Fruit fly (Drosophila melanogaster) whole organism, embryonic: Measurements from ENCODE around the gene Cpr78Ca.
A peak's percentile ranks its signal among the peaks of the same experiment; 100 is the strongest.

ENCODE experiments used
- Aef1 ChIP-seq: fragments of 200-800 bp; sonication (Bioruptor generic); IDR thresholded peaks from 3 replicates; pipeline ENCODE4 v1.3.6; 2022; ENCODE audit warnings: missing biosample characterization, missing genetic modification characterization
- Awh ChIP-seq: fragments of 200-800 bp; sonication (Bioruptor generic); IDR thresholded peaks from 2 replicates; pipeline ENCODE4, ENCODE4 v1.3.6; 2022; ENCODE audit warnings: missing biosample characterization, missing genetic modification characterization
- BEAF-32 ChIP-seq: fragments of 200-800 bp; sonication (Bioruptor generic); optimal IDR thresholded peaks from 3 replicates; lab custom pipeline; 2017; ENCODE audit warnings: missing biosample characterization, missing genetic modification characterization, mild to moderate bottlenecking, moderate library complexity, missing genetic modification reagents
- CG1024 ChIP-seq: fragments of 200-800 bp; sonication (Bioruptor generic); IDR thresholded peaks from 2 replicates; pipeline ENCODE4 v1.3.6; 2022; ENCODE audit warnings: missing biosample characterization, missing genetic modification characterization
- CG10431 ChIP-seq: fragments of 200-800 bp; sonication (Bioruptor generic); optimal IDR thresholded peaks from 3 replicates; lab custom pipeline; 2018; ENCODE audit warnings: missing biosample characterization, mild to moderate bottlenecking, missing genetic modification characterization
- CG12391 ChIP-seq: fragments of 200-800 bp; sonication (Bioruptor generic); optimal IDR thresholded peaks from 3 replicates; lab custom pipeline; 2018; ENCODE audit warnings: missing biosample characterization, mild to moderate bottlenecking, missing genetic modification characterization, moderate library complexity
- CG12942 ChIP-seq: fragments of 200-800 bp; sonication (Bioruptor generic); optimal IDR thresholded peaks from 3 replicates; lab custom pipeline; 2016; ENCODE audit warnings: missing biosample characterization, missing genetic modification characterization
- CG14710 ChIP-seq: fragments of 200-800 bp; sonication (Bioruptor generic); optimal IDR thresholded peaks from 3 replicates; lab custom pipeline; 2019; ENCODE audit warnings: missing biosample characterization, mild to moderate bottlenecking, missing genetic modification characterization, moderate library complexity
- CG1602 ChIP-seq: fragments of 200-800 bp; sonication (Bioruptor generic); optimal IDR thresholded peaks from 3 replicates; lab custom pipeline; 2016; ENCODE audit warnings: missing biosample characterization, missing genetic modification characterization
- CG16779 ChIP-seq: fragments of 200-800 bp; sonication (Bioruptor generic); IDR thresholded peaks from 2 replicates; pipeline ENCODE4 v1.3.6; 2022; ENCODE audit warnings: missing biosample characterization, missing genetic modification characterization
- CG16815 ChIP-seq: fragments of 200-800 bp; sonication (Bioruptor generic); optimal IDR thresholded peaks from 3 replicates; lab custom pipeline; 2017; ENCODE audit warnings: missing biosample characterization, mild to moderate bottlenecking, missing genetic modification characterization
- CG17186 ChIP-seq: fragments of 200-800 bp; sonication (Bioruptor generic); optimal IDR thresholded peaks from 3 replicates; lab custom pipeline; 2017; ENCODE audit warnings: missing biosample characterization, missing genetic modification reagents, missing genetic modification characterization
- CG17359 ChIP-seq: fragments of 200-800 bp; sonication (Bioruptor generic); optimal IDR thresholded peaks from 3 replicates; lab custom pipeline; 2018; ENCODE audit warnings: missing biosample characterization, mild to moderate bottlenecking, missing genetic modification characterization, moderate library complexity
- CG17385 ChIP-seq: fragments of 200-800 bp; sonication (Bioruptor generic); optimal IDR thresholded peaks from 3 replicates; lab custom pipeline; 2018; ENCODE audit warnings: missing biosample characterization, mild to moderate bottlenecking, missing genetic modification characterization
- CG17612 ChIP-seq: fragments of 200-800 bp; sonication (Bioruptor generic); IDR thresholded peaks from 2 replicates; pipeline ENCODE4 v1.3.6; 2022; ENCODE audit warnings: missing biosample characterization, missing genetic modification characterization
- CG18262 ChIP-seq: fragments of 200-800 bp; optimal IDR thresholded peaks from 3 replicates; lab custom pipeline; 2019; ENCODE audit warnings: missing biosample characterization, mild to moderate bottlenecking, missing genetic modification characterization, moderate library complexity
- CG18599 ChIP-seq: fragments of 200-800 bp; sonication (Bioruptor generic); optimal IDR thresholded peaks from 3 replicates; lab custom pipeline; 2017; ENCODE audit warnings: missing biosample characterization, missing genetic modification characterization, mild to moderate bottlenecking, moderate library complexity, missing genetic modification reagents
- CG18764 ChIP-seq: fragments of 200-800 bp; sonication (Bioruptor generic); optimal IDR thresholded peaks from 3 replicates; lab custom pipeline; 2016; ENCODE audit warnings: missing biosample characterization, missing genetic modification characterization
- CG31365 ChIP-seq: fragments of 200-800 bp; sonication (Bioruptor generic); optimal IDR thresholded peaks from 2 replicates; lab custom pipeline; 2018; ENCODE audit warnings: missing biosample characterization, mild to moderate bottlenecking, missing genetic modification characterization
- CG4360 ChIP-seq: fragments of 200-800 bp; sonication (Bioruptor generic); IDR thresholded peaks from 2 replicates; pipeline ENCODE4 v1.3.6; 2022; ENCODE audit warnings: missing biosample characterization, missing genetic modification characterization
- CG4854 ChIP-seq: fragments of 200-800 bp; sonication (Bioruptor generic); optimal IDR thresholded peaks from 2 replicates; lab custom pipeline; 2016; ENCODE audit warnings: missing biosample characterization, missing genetic modification characterization, inconsistent platforms
- CG6854 ChIP-seq: fragments of 200-800 bp; sonication (Bioruptor generic); optimal IDR thresholded peaks from 3 replicates; lab custom pipeline; 2017; ENCODE audit warnings: missing biosample characterization, mild to moderate bottlenecking, missing genetic modification characterization
- CG7372 ChIP-seq: fragments of 200-800 bp; sonication (Bioruptor generic); IDR thresholded peaks from 2 replicates; pipeline ENCODE4 v1.3.6; 2022; ENCODE audit warnings: missing biosample characterization, missing genetic modification characterization
- CG9215 ChIP-seq: fragments of 200-800 bp; sonication (Bioruptor generic); IDR thresholded peaks from 2 replicates; pipeline ENCODE4 v1.3.6; 2022; ENCODE audit warnings: missing biosample characterization, missing genetic modification characterization
- D ChIP-seq, 2 experiments: fragments of 200-800 bp in 1 of 2; fragments of >200 bp in 1 of 2; sonication (Bioruptor generic) in 1 of 2; optimal IDR thresholded peaks; 2 replicates in 1 of 2; 3 replicates in 1 of 2; lab custom pipeline; 2017; ENCODE audit warnings: mild to moderate bottlenecking in 1 of 2, missing biosample characterization in 1 of 2, missing genetic modification characterization in 1 of 2, missing genetic modification reagents in 1 of 2
- Dek ChIP-seq: fragments of 200-800 bp; sonication (Bioruptor generic); optimal IDR thresholded peaks from 3 replicates; lab custom pipeline; 2019; ENCODE audit warnings: missing biosample characterization, mild to moderate bottlenecking, missing genetic modification characterization, moderate library complexity
- Elba2 ChIP-seq: fragments of 200-800 bp; sonication (Bioruptor generic); optimal IDR thresholded peaks from 3 replicates; lab custom pipeline; 2016; ENCODE audit warnings: missing biosample characterization, missing genetic modification characterization
- HLH4C ChIP-seq: fragments of 200-800 bp; sonication (Bioruptor generic); IDR thresholded peaks from 3 replicates; pipeline ENCODE4 v1.3.6; 2022; ENCODE audit warnings: missing biosample characterization, missing genetic modification characterization; ENCODE audit not compliant: partially characterized antibody
- Hmr ChIP-seq: fragments of 200-800 bp; sonication (Bioruptor generic); optimal IDR thresholded peaks from 3 replicates; lab custom pipeline; 2017; ENCODE audit warnings: mild to moderate bottlenecking, missing biosample characterization, missing genetic modification reagents, missing genetic modification characterization
- Lim3 ChIP-seq: fragments of 200-800 bp; sonication (Bioruptor generic); IDR thresholded peaks from 2 replicates; pipeline ENCODE4 v1.3.6; 2022; ENCODE audit warnings: missing biosample characterization, missing genetic modification characterization
- Nf-YC ChIP-seq: fragments of 200-800 bp; optimal IDR thresholded peaks from 3 replicates; lab custom pipeline; 2019; ENCODE audit warnings: missing biosample characterization, mild to moderate bottlenecking, missing genetic modification characterization, moderate library complexity
- Vsx1 ChIP-seq: fragments of 200-800 bp; sonication (Bioruptor generic); optimal IDR thresholded peaks from 2 replicates; lab custom pipeline; 2017; ENCODE audit warnings: missing biosample characterization, mild to moderate bottlenecking, missing genetic modification characterization, missing genetic modification reagents
- bab2 ChIP-seq: fragments of 200-800 bp; sonication (Bioruptor generic); optimal IDR thresholded peaks from 2 replicates; lab custom pipeline; 2016; ENCODE audit warnings: missing biosample characterization, missing genetic modification characterization
- btn ChIP-seq: fragments of 200-800 bp; sonication (Bioruptor generic); optimal IDR thresholded peaks from 2 replicates; lab custom pipeline; 2016; ENCODE audit warnings: missing biosample characterization, missing genetic modification characterization
- cas ChIP-seq: fragments of 200-800 bp; sonication (Bioruptor generic); IDR thresholded peaks from 2 replicates; pipeline ENCODE4 v1.3.6; 2022; ENCODE audit warnings: missing biosample characterization, missing genetic modification characterization
- crp ChIP-seq, 2 experiments: fragments of 200-800 bp; sonication (Bioruptor generic); optimal IDR thresholded peaks; 2 replicates in 1 of 2; 3 replicates in 1 of 2; lab custom pipeline; 2017; ENCODE audit warnings: missing biosample characterization in 2 of 2, missing genetic modification characterization in 2 of 2, mild to moderate bottlenecking in 1 of 2, moderate library complexity in 1 of 2
- cwo ChIP-seq: fragments of 200-800 bp; sonication (Bioruptor generic); optimal IDR thresholded peaks from 3 replicates; lab custom pipeline; 2017; ENCODE audit warnings: missing biosample characterization, missing genetic modification characterization, mild to moderate bottlenecking, moderate library complexity, missing genetic modification reagents
- da ChIP-seq: fragments of 200-800 bp; sonication (Bioruptor generic); optimal IDR thresholded peaks from 2 replicates; lab custom pipeline; 2016; ENCODE audit warnings: missing biosample characterization, missing genetic modification characterization
- jigr1 ChIP-seq: fragments of 200-800 bp; sonication (Bioruptor generic); IDR thresholded peaks from 3 replicates; pipeline ENCODE4 v1.3.6; 2022; ENCODE audit warnings: missing biosample characterization, missing genetic modification characterization
- ken ChIP-seq: fragments of 200-800 bp; sonication (Bioruptor generic); IDR thresholded peaks from 3 replicates; pipeline ENCODE4 v1.3.6; 2022; ENCODE audit warnings: missing biosample characterization, missing genetic modification characterization
- shn ChIP-seq: fragments of 200-800 bp; sonication (Bioruptor generic); optimal IDR thresholded peaks from 3 replicates; lab custom pipeline; 2016; ENCODE audit warnings: missing biosample characterization, missing genetic modification characterization
- sim ChIP-seq: fragments of 200-800 bp; sonication (Bioruptor generic); IDR thresholded peaks from 2 replicates; pipeline ENCODE4 v1.3.6; 2022; ENCODE audit warnings: missing biosample characterization, missing genetic modification characterization
- stwl ChIP-seq: fragments of 200-800 bp; sonication (Bioruptor generic); optimal IDR thresholded peaks from 3 replicates; lab custom pipeline; 2018; ENCODE audit warnings: missing biosample characterization, mild to moderate bottlenecking, missing genetic modification characterization, moderate library complexity
- trem ChIP-seq: fragments of 200-800 bp; optimal IDR thresholded peaks from 3 replicates; lab custom pipeline; 2019; ENCODE audit warnings: missing biosample characterization, mild to moderate bottlenecking, missing genetic modification characterization, moderate library complexity
- unpg ChIP-seq: fragments of 200-800 bp; sonication (Bioruptor generic); optimal IDR thresholded peaks from 3 replicates; lab custom pipeline; 2018; ENCODE audit warnings: missing biosample characterization, mild to moderate bottlenecking, missing genetic modification characterization, moderate library complexity
- vfl ChIP-seq: fragments of 200-800 bp; sonication (Bioruptor generic); optimal IDR thresholded peaks from 2 replicates; lab custom pipeline; 2016; ENCODE audit warnings: missing biosample characterization, missing genetic modification characterization
- zf30C ChIP-seq: fragments of 200-800 bp; sonication (Bioruptor generic); optimal IDR thresholded peaks from 3 replicates; lab custom pipeline; 2018; ENCODE audit warnings: missing biosample characterization, mild to moderate bottlenecking, missing genetic modification characterization
- zfh2 ChIP-seq: fragments of 200-800 bp; sonication (Bioruptor generic); optimal IDR thresholded peaks from 2 replicates; lab custom pipeline; 2016; ENCODE audit warnings: missing biosample characterization, missing genetic modification characterization

The Cpr78Ca gene

DNA sequence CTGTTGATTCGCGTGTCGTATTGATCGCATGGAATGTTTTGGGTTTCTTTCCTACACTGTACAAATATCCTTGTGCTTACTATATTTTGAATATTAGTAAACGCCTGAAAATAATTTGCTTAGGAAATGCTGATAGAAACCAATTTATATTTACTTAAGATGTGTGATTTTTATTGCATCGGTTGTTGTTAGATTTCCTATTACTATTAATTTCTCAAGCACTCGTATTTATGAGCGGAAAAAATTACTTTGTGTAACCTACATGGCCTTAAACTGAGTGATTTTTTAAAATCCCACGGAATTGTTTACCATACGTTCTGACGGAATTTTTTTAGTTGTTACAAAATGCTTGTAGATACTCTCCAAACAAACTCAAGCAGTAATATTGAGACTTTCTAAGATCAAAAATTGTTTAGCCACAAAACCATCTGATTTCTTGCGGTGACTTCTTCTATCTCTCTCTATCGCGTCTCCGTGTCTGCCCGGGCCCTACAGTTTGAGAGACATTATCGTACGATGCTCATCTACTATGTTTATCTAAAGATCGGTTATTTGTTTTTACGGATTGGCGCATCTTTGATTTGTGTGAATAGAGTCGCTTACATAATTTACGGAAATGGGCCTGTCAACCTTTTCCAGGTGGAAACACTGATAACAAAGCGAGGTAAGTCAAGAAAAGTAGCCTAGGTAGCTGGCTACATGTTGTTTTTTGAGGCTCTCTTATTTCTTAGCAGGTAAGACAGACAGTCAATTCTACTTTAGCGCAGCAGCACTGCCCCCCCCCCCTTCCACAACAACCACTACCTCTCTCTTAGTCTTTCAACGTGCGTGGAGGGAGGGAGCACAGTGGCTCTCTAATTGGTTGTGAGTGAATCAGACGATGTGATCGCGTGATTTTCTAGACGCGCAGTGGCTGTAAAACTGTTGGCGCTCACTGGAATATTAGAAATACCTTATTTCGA is 16.0 kb downstream of the Cpr78Ca start (continued):
- TF ChIP-seq unpg (GFP tag; lab: Kevin White, UChicago) (peak; percentile 55), ken (GFP tag; lab: Robert Waterston, UW) (no peak), CG16779 (GFP tag; lab: Robert Waterston, UW) (no peak), CG12942 (GFP tag; lab: Kevin White, UChicago) (peak; percentile 11), CG17385 (GFP tag; lab: Kevin White, UChicago) (peak; percentile 63), cas (no peak), CG6854 (GFP tag; lab: Kevin White, UChicago) (no peak), CG17612 (GFP tag; lab: Robert Waterston, UW) (no peak), Dek (tag; lab: Kevin White, UChicago) (peak; percentile 11), cwo (peak; percentile 97), crp (GFP tag; optimal IDR thresholded peaks at IDR 0.05; lab: Kevin White, UChicago) (peak in 1 of 2 experiments; percentile 36), Elba2 (GFP tag; lab: Kevin White, UChicago) (no peak), Lim3 (GFP tag; lab: Robert Waterston, UW) (no peak), zfh2 (peak; percentile 54), CG18262 (tag; lab: Kevin White, UChicago) (peak; percentile 87), Hmr (GFP tag; lab: Kevin White, UChicago) (peak; percentile 55), shn (GFP tag; lab: Kevin White, UChicago) (peak; percentile 67), CG18599 (GFP tag; lab: Kevin White, UChicago) (peak; percentile 36), CG14710 (tag; lab: Kevin White, UChicago) (peak; percentile 71), da (GFP tag; lab: Kevin White, UChicago) (no peak), CG1024 (GFP tag; lab: Robert Waterston, UW) (no peak), CG1602 (GFP tag; lab: Kevin White, UChicago) (peak; percentile 44), Awh (GFP tag; lab: Robert Waterston, UW) (no peak), CG10431 (peak; percentile 42), vfl (peak; percentile 0), CG4854 (GFP tag; lab: Kevin White, UChicago) (peak; percentile 41), D (optimal IDR thresholded peaks at IDR 0.05; lab: Kevin White, UChicago) (no peak), D (GFP tag; optimal IDR thresholded peaks at IDR 0.05; lab: Kevin White, UChicago) (peak; percentile 62), btn (no peak), stwl (no peak), sim (GFP tag; lab: Robert Waterston, UW) (no peak), HLH4C (GFP tag; lab: Robert Waterston, UW) (no peak), Nf-YC (tag; lab: Kevin White, UChicago) (peak; percentile 36), CG17359 (peak; percentile 48), CG7372 (GFP tag; lab: Robert Waterston, UW) (0 out of 2 replicates have a peak, but pooled peaks have one; percentile 15), Vsx1 (GFP tag; lab: Kevin White, UChicago) (peak; percentile 55), CG31365 (no peak), bab2 (GFP tag; lab: Kevin White, UChicago) (peak; percentile 43), BEAF-32 (GFP tag; lab: Kevin White, UChicago) (peak; percentile 16), CG18764 (GFP tag; lab: Kevin White, UChicago) (no peak), trem (tag; lab: Kevin White, UChicago) (no peak), CG12391 (tag; lab: Kevin White, UChicago) (peak; percentile 72), CG9215 (peak; percentile 53), zf30C (GFP tag; lab: Kevin White, UChicago) (peak; percentile 85), CG16815 (GFP tag; lab: Kevin White, UChicago) (peak; percentile 66), jigr1 (GFP tag; lab: Robert Waterston, UW) (no peak), CG17186 (no peak), CG4360 (GFP tag; lab: Robert Waterston, UW) (peak; percentile 75; the same call in 1 of the 2 replicates), Aef1 (no peak)
